Fruit fly (Drosophila melanogaster) whole organism, embryonic: ENCODE data around the gene CG14740.

Experiments used
- Abd-B ChIP-seq: fragments of 200-800 bp; sonication (Bioruptor generic); optimal IDR thresholded peaks from 2 replicates; lab custom pipeline; 2018; ENCODE audit warnings: missing biosample characterization, mild to moderate bottlenecking, missing genetic modification characterization, moderate library complexity
- BtbVII ChIP-seq: fragments of 200-800 bp; sonication (Bioruptor generic); optimal IDR thresholded peaks from 3 replicates; lab custom pipeline; 2017; ENCODE audit warnings: missing biosample characterization, mild to moderate bottlenecking, missing genetic modification characterization
- CG10147 ChIP-seq: fragments of 200-800 bp; sonication (Bioruptor generic); optimal IDR thresholded peaks from 2 replicates; lab custom pipeline; 2019; ENCODE audit warnings: missing biosample characterization, mild to moderate bottlenecking, missing genetic modification characterization, moderate library complexity
- CG10274 ChIP-seq: fragments of 200-800 bp; sonication (Bioruptor generic); optimal IDR thresholded peaks from 3 replicates; lab custom pipeline; 2017; ENCODE audit warnings: missing biosample characterization, mild to moderate bottlenecking, missing genetic modification characterization
- CG11504 ChIP-seq: fragments of 200-800 bp; sonication (Bioruptor generic); optimal IDR thresholded peaks from 3 replicates; lab custom pipeline; 2019; ENCODE audit warnings: missing biosample characterization, mild to moderate bottlenecking, missing genetic modification characterization, moderate library complexity
- CG12942 ChIP-seq: fragments of 200-800 bp; sonication (Bioruptor generic); optimal IDR thresholded peaks from 3 replicates; lab custom pipeline; 2016; ENCODE audit warnings: missing biosample characterization, missing genetic modification characterization
- CG15269 ChIP-seq: fragments of 200-800 bp; sonication (Bioruptor generic); optimal IDR thresholded peaks from 2 replicates; lab custom pipeline; 2018; ENCODE audit warnings: missing biosample characterization, mild to moderate bottlenecking, missing genetic modification characterization, moderate library complexity
- CG16815 ChIP-seq: fragments of 200-800 bp; sonication (Bioruptor generic); optimal IDR thresholded peaks from 3 replicates; lab custom pipeline; 2017; ENCODE audit warnings: missing biosample characterization, mild to moderate bottlenecking, missing genetic modification characterization
- CG17328 ChIP-seq: fragments of 200-800 bp; sonication (Bioruptor generic); IDR thresholded peaks from 2 replicates; pipeline ENCODE4 v1.3.6; 2022; ENCODE audit warnings: missing biosample characterization, missing genetic modification characterization
- CG17359 ChIP-seq: fragments of 200-800 bp; sonication (Bioruptor generic); optimal IDR thresholded peaks from 3 replicates; lab custom pipeline; 2018; ENCODE audit warnings: missing biosample characterization, mild to moderate bottlenecking, missing genetic modification characterization, moderate library complexity
- CG18619 ChIP-seq: fragments of 200-800 bp; sonication (Bioruptor generic); optimal IDR thresholded peaks from 3 replicates; lab custom pipeline; 2017; ENCODE audit warnings: missing biosample characterization, mild to moderate bottlenecking, missing genetic modification characterization
- CG2678 ChIP-seq: fragments of 200-800 bp; sonication (Bioruptor generic); optimal IDR thresholded peaks from 3 replicates; lab custom pipeline; 2019; ENCODE audit warnings: missing biosample characterization, mild to moderate bottlenecking, missing genetic modification characterization, moderate library complexity
- CG30403 ChIP-seq: fragments of 200-800 bp; sonication (Bioruptor generic); optimal IDR thresholded peaks from 3 replicates; lab custom pipeline; 2016; ENCODE audit warnings: missing biosample characterization, missing genetic modification characterization
- CG5953 ChIP-seq: fragments of 200-800 bp; sonication (Bioruptor generic); IDR thresholded peaks from 2 replicates; pipeline ENCODE4 v1.3.6; 2022; ENCODE audit warnings: missing biosample characterization, missing genetic modification characterization
- CG7987 ChIP-seq: fragments of 200-800 bp; sonication (Bioruptor generic); optimal IDR thresholded peaks from 2 replicates; lab custom pipeline; 2018; ENCODE audit warnings: missing biosample characterization, mild to moderate bottlenecking, missing genetic modification characterization, moderate library complexity
- CG9932 ChIP-seq: fragments of 200-800 bp; sonication (Bioruptor generic); IDR thresholded peaks from 2 replicates; pipeline ENCODE4 v1.3.6; 2022; ENCODE audit warnings: missing biosample characterization, missing genetic modification characterization
- Dip2 ChIP-seq: fragments of 200-800 bp; sonication (Bioruptor generic); IDR thresholded peaks from 2 replicates; pipeline ENCODE4 v1.3.6; 2022; ENCODE audit warnings: missing biosample characterization, missing genetic modification characterization
- Dip3 ChIP-seq: fragments of 200-800 bp; sonication (Bioruptor generic); optimal IDR thresholded peaks from 3 replicates; lab custom pipeline; 2016; ENCODE audit warnings: missing biosample characterization, missing genetic modification characterization
- Fer2 ChIP-seq: fragments of 200-800 bp; sonication (Bioruptor generic); optimal IDR thresholded peaks from 2 replicates; lab custom pipeline; 2018; ENCODE audit warnings: missing biosample characterization, mild to moderate bottlenecking, missing genetic modification characterization, moderate library complexity
- Fer3 ChIP-seq: fragments of 200-800 bp; sonication (Bioruptor generic); optimal IDR thresholded peaks from 2 replicates; lab custom pipeline; 2018; ENCODE audit warnings: missing biosample characterization, mild to moderate bottlenecking, missing genetic modification characterization, moderate library complexity
- HLH3B ChIP-seq: fragments of 200-800 bp; sonication (Bioruptor generic); IDR thresholded peaks from 2 replicates; pipeline ENCODE4 v1.3.6; 2022; ENCODE audit warnings: missing biosample characterization, missing genetic modification characterization
- HLH54F ChIP-seq: fragments of 200-800 bp; sonication (Bioruptor generic); optimal IDR thresholded peaks from 3 replicates; lab custom pipeline; 2016; ENCODE audit warnings: missing biosample characterization, missing genetic modification characterization
- HmgD ChIP-seq: fragments of 200-800 bp; sonication (Bioruptor generic); optimal IDR thresholded peaks from 3 replicates; lab custom pipeline; 2016; ENCODE audit warnings: missing biosample characterization, missing genetic modification characterization
- Hr78 ChIP-seq, 2 experiments: fragments of 200-800 bp in 1 of 2; fragments of >200 bp in 1 of 2; sonication (Bioruptor generic) in 1 of 2; optimal IDR thresholded peaks; 2 replicates each; lab custom pipeline; 2017 to 2019; ENCODE audit warnings: missing biosample characterization in 2 of 2, missing genetic modification characterization in 2 of 2, mild to moderate bottlenecking in 1 of 2, moderate library complexity in 1 of 2
- Hsf ChIP-seq: fragments of 200-800 bp; sonication (Bioruptor generic); optimal IDR thresholded peaks from 3 replicates; lab custom pipeline; 2016; ENCODE audit warnings: missing biosample characterization, missing genetic modification characterization
- Jarid2 ChIP-seq: fragments of 200-800 bp; sonication (Bioruptor generic); optimal IDR thresholded peaks from 3 replicates; lab custom pipeline; 2017; ENCODE audit warnings: mild to moderate bottlenecking, missing biosample characterization, missing genetic modification reagents, missing genetic modification characterization
- NK7.1 ChIP-seq: fragments of 200-800 bp; sonication (Bioruptor generic); optimal IDR thresholded peaks from 3 replicates; lab custom pipeline; 2016; ENCODE audit warnings: missing biosample characterization, missing genetic modification characterization
- Poxn ChIP-seq: fragments of 200-800 bp; sonication (Bioruptor generic); IDR thresholded peaks from 2 replicates; pipeline ENCODE4 v1.3.6; 2022; ENCODE audit warnings: missing biosample characterization, missing genetic modification characterization
- bcd ChIP-seq: fragments of 200-800 bp; sonication (Bioruptor generic); optimal IDR thresholded peaks from 2 replicates; lab custom pipeline; 2017; ENCODE audit warnings: missing biosample characterization, mild to moderate bottlenecking, missing genetic modification characterization
- bowl ChIP-seq: fragments of 200-800 bp; sonication (Bioruptor generic); IDR thresholded peaks from 2 replicates; pipeline ENCODE4 v1.3.6; 2022; ENCODE audit warnings: missing biosample characterization, missing genetic modification characterization
- dmrt99B ChIP-seq: fragments of 200-800 bp; sonication (Bioruptor generic); optimal IDR thresholded peaks from 2 replicates; lab custom pipeline; 2018; ENCODE audit warnings: missing biosample characterization, mild to moderate bottlenecking, missing genetic modification characterization, moderate library complexity
- dysf ChIP-seq: fragments of 200-800 bp; sonication (Bioruptor generic); IDR thresholded peaks from 3 replicates; pipeline ENCODE4 v1.3.6; 2022; ENCODE audit warnings: missing biosample characterization, missing genetic modification characterization
- ems ChIP-seq: fragments of 200-800 bp; sonication (Bioruptor generic); optimal IDR thresholded peaks from 3 replicates; lab custom pipeline; 2016; ENCODE audit warnings: missing biosample characterization, missing genetic modification characterization
- gem ChIP-seq: fragments of 200-800 bp; sonication (Bioruptor generic); optimal IDR thresholded peaks from 2 replicates; lab custom pipeline; 2019; ENCODE audit warnings: missing biosample characterization, mild to moderate bottlenecking, missing genetic modification characterization, moderate library complexity
- gro ChIP-seq: fragments of 200-800 bp; sonication (Bioruptor generic); optimal IDR thresholded peaks from 2 replicates; lab custom pipeline; 2016; ENCODE audit warnings: missing biosample characterization, missing genetic modification characterization
- hb ChIP-seq: fragments of 200-800 bp; sonication (Bioruptor generic); IDR thresholded peaks from 3 replicates; pipeline ENCODE4 v1.3.6; 2022; ENCODE audit warnings: missing biosample characterization, missing genetic modification characterization; ENCODE audit not compliant: partially characterized antibody
- hth ChIP-seq: fragments of >200 bp; optimal IDR thresholded peaks from 2 replicates; lab custom pipeline; 2017; ENCODE audit warnings: inconsistent platforms
- lilli ChIP-seq: fragments of 200-800 bp; sonication (Bioruptor generic); optimal IDR thresholded peaks from 3 replicates; lab custom pipeline; 2016; ENCODE audit warnings: missing biosample characterization, missing genetic modification characterization
- lov ChIP-seq, 2 experiments: fragments of 200-800 bp in 1 of 2; fragments of >200 bp in 1 of 2; sonication (Bioruptor generic) in 1 of 2; IDR thresholded peaks in 1 of 2; optimal IDR thresholded peaks in 1 of 2; 2 replicates in 1 of 2; 3 replicates in 1 of 2; pipeline versions ENCODE4 v1.3.6 to Lab custom; 2017 to 2022; ENCODE audit warnings: missing biosample characterization in 1 of 2, missing genetic modification characterization in 1 of 2
- nmo ChIP-seq: fragments of 200-800 bp; sonication (Bioruptor generic); optimal IDR thresholded peaks from 2 replicates; lab custom pipeline; 2018; ENCODE audit warnings: missing biosample characterization, mild to moderate bottlenecking, missing genetic modification characterization, moderate library complexity
- p53 ChIP-seq: fragments of 200-800 bp; sonication (Bioruptor generic); optimal IDR thresholded peaks from 2 replicates; lab custom pipeline; 2016; ENCODE audit warnings: missing biosample characterization, missing genetic modification characterization
- pita ChIP-seq: fragments of 200-800 bp; sonication (Bioruptor generic); optimal IDR thresholded peaks from 2 replicates; lab custom pipeline; 2017; ENCODE audit warnings: missing biosample characterization, mild to moderate bottlenecking, missing genetic modification characterization
- sens ChIP-seq: fragments of 200-800 bp; sonication (Bioruptor generic); peaks from one replicate; lab custom pipeline; 2016; ENCODE audit warnings: missing biosample characterization, missing genetic modification characterization
- slp2 ChIP-seq: fragments of 200-800 bp; sonication (Bioruptor generic); optimal IDR thresholded peaks from 2 replicates; lab custom pipeline; 2016; ENCODE audit warnings: missing biosample characterization, missing genetic modification characterization
- tgo ChIP-seq: fragments of 200-800 bp; sonication (Bioruptor generic); IDR thresholded peaks from 3 replicates; pipeline ENCODE4 v1.3.6; 2022; ENCODE audit warnings: missing biosample characterization, missing genetic modification characterization
- tll ChIP-seq, 2 experiments: fragments of 200-800 bp in 1 of 2; fragments of >200 bp in 1 of 2; sonication (Bioruptor generic) in 1 of 2; optimal IDR thresholded peaks; 2 replicates each; lab custom pipeline; 2017 to 2019; ENCODE audit warnings: missing biosample characterization in 2 of 2, missing genetic modification characterization in 2 of 2, mild to moderate bottlenecking in 1 of 2, moderate library complexity in 1 of 2
- trh ChIP-seq: fragments of 200-800 bp; sonication (Bioruptor generic); optimal IDR thresholded peaks from 2 replicates; lab custom pipeline; 2016; ENCODE audit warnings: missing biosample characterization, missing genetic modification characterization
- ttk ChIP-seq: fragments of 200-800 bp; sonication (Bioruptor generic); IDR thresholded peaks from 2 replicates; pipeline ENCODE4 v2.1.2; 2022; ENCODE audit warnings: missing biosample characterization, missing genetic modification characterization
- tx ChIP-seq: fragments of 200-800 bp; sonication (Bioruptor generic); optimal IDR thresholded peaks from 2 replicates; lab custom pipeline; 2016; ENCODE audit warnings: missing biosample characterization, missing genetic modification characterization
- vvl ChIP-seq: fragments of 200-800 bp; sonication (Bioruptor generic); IDR thresholded peaks from 2 replicates; pipeline ENCODE4 v1.3.6; 2022; ENCODE audit warnings: missing biosample characterization, missing genetic modification characterization
- zfh2 ChIP-seq: fragments of 200-800 bp; sonication (Bioruptor generic); optimal IDR thresholded peaks from 2 replicates; lab custom pipeline; 2016; ENCODE audit warnings: missing biosample characterization, missing genetic modification characterization

CG14740 gene

DNA sequence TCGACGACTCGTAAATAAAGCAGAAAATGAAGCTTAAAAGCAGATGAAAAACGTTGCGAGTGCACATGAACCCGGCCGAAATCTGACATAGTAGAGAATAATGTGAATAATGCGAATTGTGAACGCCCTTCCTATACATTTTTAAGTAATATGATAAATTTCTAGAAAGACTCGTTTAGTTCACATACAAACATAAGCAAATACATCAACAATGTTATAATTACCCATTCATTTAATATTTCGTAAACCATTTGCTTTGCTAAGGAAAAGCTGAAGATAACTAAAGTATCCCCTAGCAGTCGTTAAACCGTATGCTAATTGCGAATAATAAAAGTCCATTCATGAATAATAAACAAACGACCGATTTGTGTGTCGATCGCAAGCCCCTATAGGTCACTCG, 20.8 kb upstream of the CG14740 start (continued):
- TF ChIP-seq zfh2 (GFP tag; lab: Kevin White, UChicago) (peak; percentile 39), CG7987 (no peak), gro (GFP tag; lab: Kevin White, UChicago) (peak; percentile 15), CG17359 (tag; lab: Kevin White, UChicago) (peak; percentile 14), Jarid2 (no peak), CG18619 (GFP tag; lab: Kevin White, UChicago) (peak; percentile 14), CG30403 (GFP tag; lab: Kevin White, UChicago) (peak; percentile 19), lov (optimal IDR thresholded peaks at IDR 0.05; lab: Kevin White, UChicago) (no peak), lov (GFP tag; IDR thresholded peaks at IDR 0.05; lab: Robert Waterston, UW) (no peak), tgo (GFP tag; lab: Robert Waterston, UW) (peak; percentile 27; the same call in 1 of the 3 replicates), CG12942 (no peak), Hr78 (GFP tag; optimal IDR thresholded peaks at IDR 0.05; lab: Kevin White, UChicago) (peak in 1 of 2 experiments; percentile 38), Fer3 (peak; percentile 23), CG10274 (GFP tag; lab: Kevin White, UChicago) (peak; percentile 12), NK7.1 (GFP tag; lab: Kevin White, UChicago) (no peak), CG16815 (GFP tag; lab: Kevin White, UChicago) (no peak), pita (no peak), slp2 (GFP tag; lab: Kevin White, UChicago) (no peak), Abd-B (GFP tag; lab: Kevin White, UChicago) (peak; percentile 30), Poxn (no peak), CG11504 (peak; percentile 54), ems (GFP tag; lab: Kevin White, UChicago) (peak; percentile 32), hth (lab: Kevin White, UChicago) (no peak), HmgD (GFP tag; lab: Kevin White, UChicago) (no peak), HLH3B (GFP tag; lab: Robert Waterston, UW) (no peak), sens (GFP tag; lab: Kevin White, UChicago) (peak; percentile 42), BtbVII (GFP tag; lab: Kevin White, UChicago) (no peak), CG9932 (GFP tag; lab: Robert Waterston, UW) (peak; percentile 42; the same call in 1 of the 2 replicates), bcd (GFP tag; lab: Kevin White, UChicago) (peak; percentile 1), trh (no peak), HLH54F (GFP tag; lab: Kevin White, UChicago) (no peak), Fer2 (tag; lab: Kevin White, UChicago) (no peak), CG15269 (tag; lab: Kevin White, UChicago) (peak; percentile 62), CG17328 (GFP tag; lab: Robert Waterston, UW) (no peak), tx (no peak), CG10147 (peak; percentile 15), tll (GFP tag; optimal IDR thresholded peaks at IDR 0.05; lab: Kevin White, UChicago) (no peak), ttk (GFP tag; lab: Robert Waterston, UW) (no peak), gem (tag; lab: Kevin White, UChicago) (peak; percentile 59), dmrt99B (peak; percentile 34), Dip3 (peak; percentile 22), CG2678 (tag; lab: Kevin White, UChicago) (peak; percentile 56), nmo (peak; percentile 9), lilli (GFP tag; lab: Kevin White, UChicago) (peak; percentile 33), p53 (GFP tag; lab: Kevin White, UChicago) (no peak), bowl (GFP tag; lab: Robert Waterston, UW) (no peak), CG5953 (GFP tag; lab: Robert Waterston, UW) (no peak), Hsf (GFP tag; lab: Kevin White, UChicago) (peak; percentile 3), hb (GFP tag; lab: Robert Waterston, UW) (no peak), dysf (GFP tag; lab: Robert Waterston, UW) (peak; percentile 70), Dip2 (GFP tag; lab: Robert Waterston, UW) (no peak), vvl (GFP tag; lab: Robert Waterston, UW) (peak; percentile 56; the same call in 1 of the 2 replicates)
